Worm (Caenorhabditis elegans) whole organism, dauer: Measurements from ENCODE around the gene Y116A8C.40.

Source experiments
- unc-62 ChIP-seq: sonication (generic microtip); optimal IDR thresholded peaks from 2 replicates; lab custom pipeline; 2017; ENCODE audit warnings: missing biosample characterization, missing genetic modification reagents, missing genetic modification characterization

The Y116A8C.40 gene

DNA sequence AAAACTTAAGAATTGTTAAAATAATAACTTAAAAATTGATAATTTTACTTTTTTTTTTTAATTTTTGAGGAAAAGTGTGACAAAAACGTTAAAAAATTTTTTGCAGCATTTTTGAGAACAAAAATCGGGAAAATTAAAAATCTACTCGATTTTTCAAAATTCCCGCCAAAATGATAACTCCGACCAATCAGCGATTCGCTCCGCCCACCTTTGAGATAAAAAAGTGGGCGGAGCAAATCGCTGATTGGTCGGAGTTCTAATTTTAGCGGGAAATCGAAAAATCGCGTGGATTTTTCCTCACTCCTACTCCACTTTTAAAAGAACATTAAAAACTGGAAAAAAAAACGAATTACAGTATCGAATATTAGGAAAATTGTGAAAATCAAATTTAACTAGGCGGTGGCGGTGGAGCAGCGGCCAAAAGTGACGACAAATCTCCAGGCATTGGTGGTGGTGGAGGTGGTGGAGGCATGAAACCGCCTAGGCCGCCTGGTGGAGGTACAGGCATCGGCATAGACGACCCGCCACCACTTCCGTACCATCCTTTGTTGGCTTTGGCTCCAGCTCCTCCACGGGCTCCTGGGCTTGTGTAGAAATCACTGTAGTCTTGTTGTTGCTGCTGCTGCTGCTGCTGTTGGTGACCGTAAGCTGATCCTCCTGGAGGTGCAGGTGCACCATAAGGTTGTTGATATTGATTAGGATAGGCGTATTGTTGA lies 46.5 kb downstream of the Y116A8C.40 start:
- no peak for TF ChIP-seq unc-62 (GFP tag; lab: Kevin White, UChicago)

DNA sequence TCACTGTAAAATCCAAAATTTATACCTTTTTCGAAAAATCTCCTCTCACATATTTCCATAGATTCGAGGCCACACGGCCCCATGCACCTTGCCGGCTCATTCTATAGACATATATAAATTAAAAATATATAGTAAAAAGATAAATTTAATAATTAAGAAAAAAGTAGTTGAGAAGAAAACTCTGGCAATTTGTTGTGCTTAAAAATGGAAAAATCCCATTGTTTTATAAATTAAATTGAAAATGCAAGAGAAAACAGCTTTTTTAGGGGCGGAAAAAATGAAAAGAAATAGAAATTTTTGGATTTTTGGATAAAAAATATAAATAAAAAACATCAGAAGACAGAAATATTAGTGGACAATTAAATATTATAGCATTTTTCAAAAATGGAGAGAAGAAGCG lies 47.2 kb downstream of the Y116A8C.40 start, which contains the start of gene Y116A8C.30:
Y116A8C.30 (minus strand) TSS at position 101 of the 400 bp plus-strand sequence.
- TF ChIP-seq unc-62 (GFP tag; lab: Kevin White, UChicago) = no peak

- TF ChIP-seq unc-62 (GFP tag; lab: Kevin White, UChicago) = no peak
Observed at ce11 chrIV:17103116-17103515, 47.7 kb downstream of the Y116A8C.40 start.

- no peak for TF ChIP-seq unc-62 (GFP tag; lab: Kevin White, UChicago)
Observed at ce11 chrIV:17100628-17101338, 50.0 kb downstream of the Y116A8C.40 start.

DNA sequence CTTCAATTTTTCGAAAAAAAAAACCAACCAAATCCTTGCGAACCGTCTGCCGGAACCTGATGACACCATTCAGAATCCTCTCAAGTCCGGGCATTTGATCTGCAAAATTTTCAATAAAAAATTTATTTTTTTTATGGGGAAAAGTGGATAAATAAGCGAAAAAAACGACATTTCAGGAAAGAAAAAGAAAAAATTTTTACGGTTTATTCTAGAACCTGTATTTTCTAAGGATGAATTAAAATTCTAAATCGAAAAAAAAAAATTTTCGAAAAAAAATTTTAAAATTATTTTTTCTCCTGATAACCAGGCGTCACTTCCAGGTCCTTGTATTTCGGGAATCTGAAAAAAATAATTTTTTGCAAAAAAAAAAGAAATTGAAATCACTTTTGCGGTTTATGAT lies 50.6 kb downstream of the Y116A8C.40 start, which contains the start of gene bca-2:
bca-2 (minus strand) TSS at position 101 of the 400 bp plus-strand sequence.
- no peak for TF ChIP-seq unc-62 (GFP tag; lab: Kevin White, UChicago)

DNA sequence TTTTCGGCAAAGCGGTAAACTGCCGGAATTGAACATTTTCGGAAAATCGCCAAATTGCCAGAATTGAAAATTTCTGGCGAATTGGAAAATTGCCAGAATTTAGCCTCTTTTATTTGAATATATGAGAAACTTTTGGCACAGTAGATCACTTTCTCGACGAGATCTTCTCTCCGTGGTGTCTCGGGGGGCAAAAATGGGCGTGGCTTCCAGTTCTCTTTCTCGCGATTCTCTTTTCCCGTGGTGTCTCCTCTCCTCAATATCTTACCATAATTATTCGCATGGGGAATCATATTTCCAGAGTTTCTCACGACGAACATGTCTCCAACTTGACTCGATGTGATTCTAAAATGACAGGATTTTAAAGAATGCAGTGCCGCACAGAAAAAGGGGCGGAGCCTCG lies 51.7 kb downstream of the Y116A8C.40 start:
- no peak for TF ChIP-seq unc-62 (GFP tag; lab: Kevin White, UChicago)

- no peak for TF ChIP-seq unc-62 (GFP tag; lab: Kevin White, UChicago)
Observed at ce11 chrIV:17096168-17096567, 54.6 kb downstream of the Y116A8C.40 start, which contains the start of gene Y116A8C.27. Y116A8C.27 (minus strand) TSS chrIV:17096268.
